Fruit fly (Drosophila melanogaster) whole organism, embryonic: Measurements from ENCODE around the gene CG15537.

ENCODE experiments used
- Antp ChIP-seq: fragments of 200-800 bp; sonication (Bioruptor generic); optimal IDR thresholded peaks from 3 replicates; lab custom pipeline; 2016; ENCODE audit warnings: missing biosample characterization, missing genetic modification characterization
- Awh ChIP-seq: fragments of 200-800 bp; sonication (Bioruptor generic); IDR thresholded peaks from 2 replicates; pipeline ENCODE4, ENCODE4 v1.3.6; 2022; ENCODE audit warnings: missing biosample characterization, missing genetic modification characterization
- CG10431 ChIP-seq: fragments of 200-800 bp; sonication (Bioruptor generic); optimal IDR thresholded peaks from 3 replicates; lab custom pipeline; 2018; ENCODE audit warnings: missing biosample characterization, mild to moderate bottlenecking, missing genetic modification characterization
- CG11723 ChIP-seq: fragments of 200-800 bp; sonication (Bioruptor generic); optimal IDR thresholded peaks from 2 replicates; lab custom pipeline; 2017; ENCODE audit warnings: missing biosample characterization, mild to moderate bottlenecking, missing genetic modification characterization
- CG13894 ChIP-seq: fragments of 200-800 bp; sonication (Bioruptor generic); optimal IDR thresholded peaks from 3 replicates; lab custom pipeline; 2018; ENCODE audit warnings: missing biosample characterization, mild to moderate bottlenecking, missing genetic modification characterization, moderate library complexity
- CG14965 ChIP-seq: fragments of 200-800 bp; sonication (Bioruptor generic); optimal IDR thresholded peaks from 2 replicates; lab custom pipeline; 2016; ENCODE audit warnings: missing biosample characterization, missing genetic modification characterization, borderline replicate concordance
- CG15479 ChIP-seq: fragments of 200-800 bp; sonication (Bioruptor generic); optimal IDR thresholded peaks from 3 replicates; lab custom pipeline; 2019; ENCODE audit warnings: missing biosample characterization, mild to moderate bottlenecking, missing genetic modification characterization, moderate library complexity
- CG1602 ChIP-seq: fragments of 200-800 bp; sonication (Bioruptor generic); optimal IDR thresholded peaks from 3 replicates; lab custom pipeline; 2016; ENCODE audit warnings: missing biosample characterization, missing genetic modification characterization
- CG16813 ChIP-seq: fragments of 200-800 bp; sonication (Bioruptor generic); IDR thresholded peaks from 3 replicates; pipeline ENCODE4 v1.3.6; 2022; ENCODE audit warnings: missing biosample characterization, missing genetic modification characterization; ENCODE audit not compliant: partially characterized antibody
- CG17359 ChIP-seq: fragments of 200-800 bp; sonication (Bioruptor generic); optimal IDR thresholded peaks from 3 replicates; lab custom pipeline; 2018; ENCODE audit warnings: missing biosample characterization, mild to moderate bottlenecking, missing genetic modification characterization, moderate library complexity
- CG17385 ChIP-seq: fragments of 200-800 bp; sonication (Bioruptor generic); optimal IDR thresholded peaks from 3 replicates; lab custom pipeline; 2018; ENCODE audit warnings: missing biosample characterization, mild to moderate bottlenecking, missing genetic modification characterization
- CG18262 ChIP-seq: fragments of 200-800 bp; optimal IDR thresholded peaks from 3 replicates; lab custom pipeline; 2019; ENCODE audit warnings: missing biosample characterization, mild to moderate bottlenecking, missing genetic modification characterization, moderate library complexity
- CG2129 ChIP-seq: fragments of 200-800 bp; sonication (Bioruptor generic); IDR thresholded peaks from 2 replicates; pipeline ENCODE4 v1.3.6; 2022; ENCODE audit warnings: missing biosample characterization, missing genetic modification characterization; ENCODE audit not compliant: partially characterized antibody
- CG2875 ChIP-seq: fragments of 200-800 bp; sonication (Bioruptor generic); optimal IDR thresholded peaks from 2 replicates; lab custom pipeline; 2017; ENCODE audit warnings: missing biosample characterization, mild to moderate bottlenecking, missing genetic modification characterization, missing genetic modification reagents
- CG32532 ChIP-seq: fragments of 200-800 bp; sonication (Bioruptor generic); IDR thresholded peaks from 2 replicates; pipeline ENCODE4 v1.3.6; 2022; ENCODE audit warnings: missing biosample characterization, missing genetic modification characterization
- CG33557 ChIP-seq: fragments of 200-800 bp; sonication (Bioruptor generic); optimal IDR thresholded peaks from 2 replicates; lab custom pipeline; 2019; ENCODE audit warnings: missing biosample characterization, mild to moderate bottlenecking, missing genetic modification characterization, moderate library complexity
- CG34224 ChIP-seq: fragments of 200-800 bp; sonication (Bioruptor generic); IDR thresholded peaks from 3 replicates; pipeline ENCODE4 v1.3.6; 2022; ENCODE audit warnings: missing biosample characterization, missing genetic modification characterization; ENCODE audit not compliant: partially characterized antibody
- CG4328 ChIP-seq: fragments of 200-800 bp; sonication (Bioruptor generic); optimal IDR thresholded peaks from 3 replicates; lab custom pipeline; 2017; ENCODE audit warnings: missing biosample characterization, missing genetic modification reagents, missing genetic modification characterization
- CG4854 ChIP-seq: fragments of 200-800 bp; sonication (Bioruptor generic); optimal IDR thresholded peaks from 2 replicates; lab custom pipeline; 2016; ENCODE audit warnings: missing biosample characterization, missing genetic modification characterization, inconsistent platforms
- CG8478 ChIP-seq: fragments of >200 bp; optimal IDR thresholded peaks from 2 replicates; lab custom pipeline; 2018
- Chrac-16 ChIP-seq: fragments of 200-800 bp; sonication (Bioruptor generic); optimal IDR thresholded peaks from 3 replicates; lab custom pipeline; 2016; ENCODE audit warnings: missing biosample characterization, missing genetic modification characterization
- D19B ChIP-seq: fragments of 200-800 bp; sonication (Bioruptor generic); optimal IDR thresholded peaks from 2 replicates; lab custom pipeline; 2017; ENCODE audit warnings: missing biosample characterization, mild to moderate bottlenecking, missing genetic modification characterization
- Gug ChIP-seq: fragments of 200-800 bp; sonication (Bioruptor generic); IDR thresholded peaks from 4 replicates; pipeline ENCODE4 v1.3.6; 2022; ENCODE audit warnings: missing biosample characterization, missing genetic modification characterization
- H2.0 ChIP-seq: fragments of 200-800 bp; sonication (Bioruptor generic); IDR thresholded peaks from 2 replicates; pipeline ENCODE4 v1.3.6; 2022; ENCODE audit warnings: missing biosample characterization, missing genetic modification characterization
- Hr39 ChIP-seq: fragments of >200 bp; optimal IDR thresholded peaks from 2 replicates; lab custom pipeline; 2017
- Mes4 ChIP-seq: fragments of 200-800 bp; sonication (Bioruptor generic); optimal IDR thresholded peaks from 2 replicates; lab custom pipeline; 2016; ENCODE audit warnings: missing biosample characterization, missing genetic modification characterization
- Myb ChIP-seq: fragments of 200-800 bp; sonication (Bioruptor generic); optimal IDR thresholded peaks from 2 replicates; lab custom pipeline; 2016; ENCODE audit warnings: missing biosample characterization, missing genetic modification characterization
- Ravus ChIP-seq: fragments of 200-800 bp; sonication (Bioruptor generic); IDR thresholded peaks from 2 replicates; pipeline ENCODE4 v1.3.6; 2022; ENCODE audit warnings: missing biosample characterization, missing genetic modification characterization
- Rx ChIP-seq: fragments of 200-800 bp; sonication (Bioruptor generic); IDR thresholded peaks from 2 replicates; pipeline ENCODE4 v1.3.6; 2022; ENCODE audit warnings: missing biosample characterization, missing genetic modification characterization
- TFAM ChIP-seq: fragments of 200-800 bp; sonication (Bioruptor generic); optimal IDR thresholded peaks from 2 replicates; lab custom pipeline; 2017; ENCODE audit warnings: missing biosample characterization, missing genetic modification characterization, inconsistent platforms
- aop ChIP-seq: fragments of 200-800 bp; sonication (Bioruptor generic); IDR thresholded peaks from 2 replicates; pipeline ENCODE4 v1.3.6; 2022; ENCODE audit warnings: missing biosample characterization, missing genetic modification characterization
- cas ChIP-seq: fragments of 200-800 bp; sonication (Bioruptor generic); IDR thresholded peaks from 2 replicates; pipeline ENCODE4 v1.3.6; 2022; ENCODE audit warnings: missing biosample characterization, missing genetic modification characterization
- crol ChIP-seq: fragments of 200-800 bp; sonication (Bioruptor generic); IDR thresholded peaks from 2 replicates; pipeline ENCODE4 v1.3.6; 2022; ENCODE audit warnings: missing biosample characterization, missing genetic modification characterization
- fd3F ChIP-seq: fragments of 200-800 bp; sonication (Bioruptor generic); optimal IDR thresholded peaks from 2 replicates; lab custom pipeline; 2018; ENCODE audit warnings: missing biosample characterization, mild to moderate bottlenecking, missing genetic modification characterization, moderate library complexity
- fd64A ChIP-seq: fragments of 200-800 bp; sonication (Bioruptor generic); optimal IDR thresholded peaks from 3 replicates; lab custom pipeline; 2018; ENCODE audit warnings: missing biosample characterization, mild to moderate bottlenecking, missing genetic modification characterization
- fd96Cb ChIP-seq: fragments of 200-800 bp; sonication (Bioruptor generic); optimal IDR thresholded peaks from 2 replicates; lab custom pipeline; 2018; ENCODE audit warnings: missing biosample characterization, mild to moderate bottlenecking, missing genetic modification characterization, moderate library complexity
- gce ChIP-seq: fragments of 200-800 bp; sonication (Bioruptor generic); IDR thresholded peaks from 3 replicates; pipeline ENCODE4 v1.3.6; 2022; ENCODE audit warnings: missing biosample characterization, missing genetic modification characterization
- gro ChIP-seq: fragments of 200-800 bp; sonication (Bioruptor generic); optimal IDR thresholded peaks from 2 replicates; lab custom pipeline; 2016; ENCODE audit warnings: missing biosample characterization, missing genetic modification characterization
- klu ChIP-seq: fragments of 200-800 bp; sonication (Bioruptor generic); IDR thresholded peaks from 2 replicates; pipeline ENCODE4 v1.3.6; 2022; ENCODE audit warnings: missing biosample characterization, missing genetic modification characterization
- lilli ChIP-seq: fragments of 200-800 bp; sonication (Bioruptor generic); optimal IDR thresholded peaks from 3 replicates; lab custom pipeline; 2016; ENCODE audit warnings: missing biosample characterization, missing genetic modification characterization
- nerfin-2 ChIP-seq: fragments of 200-800 bp; sonication (Bioruptor generic); IDR thresholded peaks from 2 replicates; pipeline ENCODE4 v1.3.6; 2022; ENCODE audit warnings: missing biosample characterization, missing genetic modification characterization; ENCODE audit not compliant: partially characterized antibody
- pita ChIP-seq: fragments of 200-800 bp; sonication (Bioruptor generic); optimal IDR thresholded peaks from 2 replicates; lab custom pipeline; 2017; ENCODE audit warnings: missing biosample characterization, mild to moderate bottlenecking, missing genetic modification characterization
- sd ChIP-seq: fragments of 200-800 bp; sonication (Bioruptor generic); optimal IDR thresholded peaks from 3 replicates; lab custom pipeline; 2018; ENCODE audit warnings: missing biosample characterization, mild to moderate bottlenecking, missing genetic modification characterization, moderate library complexity
- sima ChIP-seq: fragments of 200-800 bp; sonication (Bioruptor generic); optimal IDR thresholded peaks from 2 replicates; lab custom pipeline; 2016; ENCODE audit warnings: missing biosample characterization, missing genetic modification characterization
- sisA ChIP-seq: fragments of 200-800 bp; sonication (Bioruptor generic); IDR thresholded peaks from 2 replicates; pipeline ENCODE4 v1.3.6; 2022; ENCODE audit warnings: missing biosample characterization, missing genetic modification characterization
- slp2 ChIP-seq: fragments of 200-800 bp; sonication (Bioruptor generic); optimal IDR thresholded peaks from 2 replicates; lab custom pipeline; 2016; ENCODE audit warnings: missing biosample characterization, missing genetic modification characterization
- sob ChIP-seq: fragments of 200-800 bp; sonication (Bioruptor generic); IDR thresholded peaks from 2 replicates; pipeline ENCODE4 v1.3.6; 2022; ENCODE audit warnings: missing biosample characterization, missing genetic modification characterization
- twi ChIP-seq: fragments of 200-800 bp; optimal IDR thresholded peaks from 2 replicates; lab custom pipeline; 2019; ENCODE audit warnings: missing biosample characterization, mild to moderate bottlenecking, missing genetic modification characterization, moderate library complexity
- vvl ChIP-seq: fragments of 200-800 bp; sonication (Bioruptor generic); IDR thresholded peaks from 2 replicates; pipeline ENCODE4 v1.3.6; 2022; ENCODE audit warnings: missing biosample characterization, missing genetic modification characterization
- zf30C ChIP-seq: fragments of 200-800 bp; sonication (Bioruptor generic); optimal IDR thresholded peaks from 3 replicates; lab custom pipeline; 2018; ENCODE audit warnings: missing biosample characterization, mild to moderate bottlenecking, missing genetic modification characterization

CG15537 gene

DNA sequence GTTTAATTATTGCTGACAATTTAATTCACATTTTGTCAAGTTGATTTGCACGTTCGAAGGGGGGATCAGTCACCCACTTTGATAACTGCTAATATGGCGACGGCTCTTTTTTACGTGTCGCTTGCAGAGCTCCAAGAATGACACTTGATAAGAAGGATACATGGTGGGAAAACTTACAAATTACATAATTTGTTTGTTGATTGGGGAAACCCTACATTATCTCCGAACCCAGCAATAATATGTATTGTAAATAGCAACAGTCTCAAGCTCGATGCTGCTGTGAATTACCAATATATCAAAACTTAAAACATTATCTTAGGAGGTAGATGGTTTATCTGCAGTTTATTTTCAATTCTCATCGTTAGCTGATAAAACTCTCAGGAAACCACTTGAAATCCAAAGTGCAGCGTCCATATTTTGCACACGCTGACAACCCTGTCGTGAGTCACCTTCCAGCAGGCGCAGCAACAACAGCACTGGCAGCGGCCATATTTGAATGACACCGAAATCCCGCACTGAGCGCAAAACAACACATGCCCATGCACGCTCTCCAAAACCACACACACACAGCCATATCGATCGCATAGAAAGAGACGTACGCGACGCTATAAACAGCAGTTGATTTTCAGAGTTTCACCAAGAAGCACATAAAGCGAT, 55.1 kb downstream of the CG15537 start (continued):
- TF ChIP-seq Myb (GFP tag; lab: Kevin White, UChicago), result peak; percentile 90
- peak; percentile 4 for TF ChIP-seq zf30C (GFP tag; lab: Kevin White, UChicago)
- TF ChIP-seq lilli, result peak; percentile 97
- TF ChIP-seq slp2 (GFP tag; lab: Kevin White, UChicago), result peak; percentile 98
- TF ChIP-seq Awh (GFP tag; lab: Robert Waterston, UW), result peak; percentile 70; the same call in 1 of the 2 replicates
- peak; percentile 98 for TF ChIP-seq CG11723
- peak; percentile 97 for TF ChIP-seq Antp (GFP tag; lab: Kevin White, UChicago)
- peak; percentile 40 for TF ChIP-seq CG15479 (GFP tag; lab: Kevin White, UChicago)
- TF ChIP-seq cas (GFP tag; lab: Robert Waterston, UW), result no peak
- no peak for TF ChIP-seq nerfin-2 (GFP tag; lab: Robert Waterston, UW)
- TF ChIP-seq CG16813 (GFP tag; lab: Robert Waterston, UW), result 0 out of 3 replicates have a peak, but pooled peaks have one; percentile 13
- peak; percentile 60 for TF ChIP-seq sd (tag; lab: Kevin White, UChicago)
- TF ChIP-seq CG33557 (GFP tag; lab: Kevin White, UChicago), result peak; percentile 95
- TF ChIP-seq klu, result peak; percentile 90
- TF ChIP-seq fd96Cb, result peak; percentile 95
- TF ChIP-seq CG17385 (GFP tag; lab: Kevin White, UChicago), result peak; percentile 93
- peak; percentile 51; the same call in 1 of the 2 replicates for TF ChIP-seq aop
- peak; percentile 98 for TF ChIP-seq CG18262 (tag; lab: Kevin White, UChicago)
- TF ChIP-seq twi (tag; lab: Kevin White, UChicago), result peak; percentile 93
- peak; percentile 98 for TF ChIP-seq CG4328 (GFP tag; lab: Kevin White, UChicago)
- peak; percentile 91 for TF ChIP-seq vvl (GFP tag; lab: Robert Waterston, UW)
- TF ChIP-seq Chrac-16 (GFP tag; lab: Kevin White, UChicago), result peak; percentile 95
- peak; percentile 95 for TF ChIP-seq Gug (GFP tag; lab: Robert Waterston, UW)
- TF ChIP-seq CG2129, result no peak
- no peak for TF ChIP-seq CG8478 (lab: Kevin White, UChicago)
- TF ChIP-seq CG32532, result peak; percentile 93
- TF ChIP-seq Mes4 (GFP tag; lab: Kevin White, UChicago), result peak; percentile 97
- TF ChIP-seq CG17359 (tag; lab: Kevin White, UChicago), result peak; percentile 85
- peak; percentile 85 for TF ChIP-seq CG14965 (GFP tag; lab: Kevin White, UChicago)
- peak; percentile 86 for TF ChIP-seq sisA (GFP tag; lab: Robert Waterston, UW)
- peak; percentile 83 for TF ChIP-seq Rx (GFP tag; lab: Robert Waterston, UW)
- peak; percentile 92 for TF ChIP-seq D19B (GFP tag; lab: Kevin White, UChicago)
- TF ChIP-seq H2.0 (GFP tag; lab: Robert Waterston, UW), result peak; percentile 90
- peak; percentile 90 for TF ChIP-seq CG4854 (GFP tag; lab: Kevin White, UChicago)
- TF ChIP-seq fd64A (GFP tag; lab: Kevin White, UChicago), result peak; percentile 83
- TF ChIP-seq Hr39 (lab: Kevin White, UChicago), result no peak
- TF ChIP-seq CG1602 (GFP tag; lab: Kevin White, UChicago), result peak; percentile 96
- TF ChIP-seq TFAM (GFP tag; lab: Kevin White, UChicago), result peak; percentile 73
- peak; percentile 92 for TF ChIP-seq fd3F
- no peak for TF ChIP-seq pita (GFP tag; lab: Kevin White, UChicago)
- TF ChIP-seq gro, result peak; percentile 96
- TF ChIP-seq CG13894 (tag; lab: Kevin White, UChicago), result peak; percentile 83
- no peak for TF ChIP-seq CG34224 (GFP tag; lab: Robert Waterston, UW)
- TF ChIP-seq sob (GFP tag; lab: Robert Waterston, UW), result peak; percentile 85
- peak; percentile 44 for TF ChIP-seq Ravus (GFP tag; lab: Robert Waterston, UW)
- TF ChIP-seq CG2875, result peak; percentile 92
- TF ChIP-seq CG10431 (GFP tag; lab: Kevin White, UChicago), result peak; percentile 89
- TF ChIP-seq crol, result no peak; the same call in 1 of the 2 replicates
- peak; percentile 79; the same call in 1 of the 3 replicates for TF ChIP-seq gce (GFP tag; lab: Robert Waterston, UW)
- peak; percentile 93 for TF ChIP-seq sima (GFP tag; lab: Kevin White, UChicago)
